Fruit fly (Drosophila melanogaster) whole organism, embryonic: Measurements from ENCODE around the gene Grx5.

Experiments used
- ATbp ChIP-seq: fragments of 200-800 bp; sonication (Bioruptor generic); optimal IDR thresholded peaks from 2 replicates; lab custom pipeline; 2017; ENCODE audit warnings: missing biosample characterization, mild to moderate bottlenecking, missing genetic modification characterization, missing genetic modification reagents
- Blimp-1 ChIP-seq: fragments of 200-800 bp; sonication (Bioruptor generic); optimal IDR thresholded peaks from 3 replicates; lab custom pipeline; 2018; ENCODE audit warnings: missing biosample characterization, missing genetic modification characterization, mild to moderate bottlenecking, moderate library complexity, missing genetic modification reagents
- CG10147 ChIP-seq: fragments of 200-800 bp; sonication (Bioruptor generic); optimal IDR thresholded peaks from 2 replicates; lab custom pipeline; 2019; ENCODE audit warnings: missing biosample characterization, mild to moderate bottlenecking, missing genetic modification characterization, moderate library complexity
- CG11247 ChIP-seq: fragments of 200-800 bp; sonication (Bioruptor generic); IDR thresholded peaks from 2 replicates; pipeline ENCODE4 v1.3.6; 2022; ENCODE audit warnings: missing biosample characterization, missing genetic modification characterization
- CG12769 ChIP-seq: fragments of 200-800 bp; sonication (Bioruptor generic); optimal IDR thresholded peaks from 2 replicates; lab custom pipeline; 2019; ENCODE audit warnings: missing biosample characterization, mild to moderate bottlenecking, missing genetic modification characterization, moderate library complexity
- CG13624 ChIP-seq: fragments of 200-800 bp; sonication (Bioruptor generic); optimal IDR thresholded peaks from 2 replicates; lab custom pipeline; 2016; ENCODE audit warnings: missing biosample characterization, missing genetic modification characterization
- CG14667 ChIP-seq: fragments of 200-800 bp; sonication (Bioruptor generic); IDR thresholded peaks from 2 replicates; pipeline ENCODE4 v1.3.6; 2022; ENCODE audit warnings: missing biosample characterization, missing genetic modification characterization
- CG1603 ChIP-seq: fragments of 200-800 bp; sonication (Bioruptor generic); optimal IDR thresholded peaks from 2 replicates; lab custom pipeline; 2019; ENCODE audit warnings: missing biosample characterization, mild to moderate bottlenecking, missing genetic modification characterization, moderate library complexity
- CG17328 ChIP-seq: fragments of 200-800 bp; sonication (Bioruptor generic); IDR thresholded peaks from 2 replicates; pipeline ENCODE4 v1.3.6; 2022; ENCODE audit warnings: missing biosample characterization, missing genetic modification characterization
- CG17359 ChIP-seq: fragments of 200-800 bp; sonication (Bioruptor generic); optimal IDR thresholded peaks from 3 replicates; lab custom pipeline; 2018; ENCODE audit warnings: missing biosample characterization, mild to moderate bottlenecking, missing genetic modification characterization, moderate library complexity
- CG17385 ChIP-seq: fragments of 200-800 bp; sonication (Bioruptor generic); optimal IDR thresholded peaks from 3 replicates; lab custom pipeline; 2018; ENCODE audit warnings: missing biosample characterization, mild to moderate bottlenecking, missing genetic modification characterization
- CG18011 ChIP-seq: fragments of 200-800 bp; sonication (Bioruptor generic); optimal IDR thresholded peaks from 2 replicates; lab custom pipeline; 2017; ENCODE audit warnings: missing biosample characterization, missing genetic modification characterization, mild to moderate bottlenecking, moderate library complexity, missing genotype
- CG18262 ChIP-seq: fragments of 200-800 bp; optimal IDR thresholded peaks from 3 replicates; lab custom pipeline; 2019; ENCODE audit warnings: missing biosample characterization, mild to moderate bottlenecking, missing genetic modification characterization, moderate library complexity
- CG18599 ChIP-seq: fragments of 200-800 bp; sonication (Bioruptor generic); optimal IDR thresholded peaks from 3 replicates; lab custom pipeline; 2017; ENCODE audit warnings: missing biosample characterization, missing genetic modification characterization, mild to moderate bottlenecking, moderate library complexity, missing genetic modification reagents
- CG2875 ChIP-seq: fragments of 200-800 bp; sonication (Bioruptor generic); optimal IDR thresholded peaks from 2 replicates; lab custom pipeline; 2017; ENCODE audit warnings: missing biosample characterization, mild to moderate bottlenecking, missing genetic modification characterization, missing genetic modification reagents
- CG3163 ChIP-seq: fragments of 200-800 bp; sonication (Bioruptor generic); optimal IDR thresholded peaks from 3 replicates; lab custom pipeline; 2016; ENCODE audit warnings: missing biosample characterization, missing genetic modification characterization
- CG32772 ChIP-seq: fragments of 200-800 bp; sonication (Bioruptor generic); IDR thresholded peaks from 2 replicates; pipeline ENCODE4 v1.3.6; 2022; ENCODE audit warnings: missing biosample characterization, missing genetic modification characterization
- CG3281 ChIP-seq: fragments of 200-800 bp; sonication (Bioruptor generic); optimal IDR thresholded peaks from 3 replicates; lab custom pipeline; 2017; ENCODE audit warnings: missing biosample characterization, mild to moderate bottlenecking, missing genetic modification characterization
- CG3407 ChIP-seq: fragments of 200-800 bp; sonication (Bioruptor generic); optimal IDR thresholded peaks from 2 replicates; lab custom pipeline; 2018; ENCODE audit warnings: missing biosample characterization, mild to moderate bottlenecking, missing genetic modification characterization
- CG6254 ChIP-seq: fragments of 200-800 bp; sonication (Bioruptor generic); optimal IDR thresholded peaks from 3 replicates; lab custom pipeline; 2017; ENCODE audit warnings: mild to moderate bottlenecking, missing biosample characterization, missing genetic modification reagents, missing genetic modification characterization
- CG7357 ChIP-seq: fragments of 200-800 bp; sonication (Bioruptor generic); IDR thresholded peaks from 3 replicates; pipeline ENCODE4 v1.3.6; 2022; ENCODE audit warnings: missing biosample characterization, missing genetic modification characterization
- CG7839 ChIP-seq: fragments of 200-800 bp; sonication (Bioruptor generic); optimal IDR thresholded peaks from 3 replicates; lab custom pipeline; 2018; ENCODE audit warnings: missing biosample characterization, mild to moderate bottlenecking, missing genetic modification characterization, moderate library complexity
- CG8281 ChIP-seq: fragments of 200-800 bp; sonication (Bioruptor generic); optimal IDR thresholded peaks from 2 replicates; lab custom pipeline; 2018; ENCODE audit warnings: missing biosample characterization, mild to moderate bottlenecking, missing genetic modification characterization, moderate library complexity
- CG8765 ChIP-seq: fragments of 200-800 bp; sonication (Bioruptor generic); IDR thresholded peaks from 2 replicates; pipeline ENCODE4 v1.3.6; 2022; ENCODE audit warnings: missing biosample characterization, missing genetic modification characterization
- CG9215 ChIP-seq: fragments of 200-800 bp; sonication (Bioruptor generic); IDR thresholded peaks from 2 replicates; pipeline ENCODE4 v1.3.6; 2022; ENCODE audit warnings: missing biosample characterization, missing genetic modification characterization
- CG9727 ChIP-seq: fragments of 200-800 bp; sonication (Bioruptor generic); optimal IDR thresholded peaks from 3 replicates; lab custom pipeline; 2017; ENCODE audit warnings: missing biosample characterization, mild to moderate bottlenecking, missing genetic modification characterization
- Camta ChIP-seq: fragments of 200-800 bp; sonication (Bioruptor generic); optimal IDR thresholded peaks from 2 replicates; lab custom pipeline; 2016; ENCODE audit warnings: missing biosample characterization, missing genetic modification characterization
- Deaf1 ChIP-seq: fragments of 200-800 bp; optimal IDR thresholded peaks from 3 replicates; lab custom pipeline; 2019; ENCODE audit warnings: missing biosample characterization, mild to moderate bottlenecking, missing genetic modification characterization, moderate library complexity
- Dip3 ChIP-seq: fragments of 200-800 bp; sonication (Bioruptor generic); optimal IDR thresholded peaks from 3 replicates; lab custom pipeline; 2016; ENCODE audit warnings: missing biosample characterization, missing genetic modification characterization
- Hand ChIP-seq: fragments of 200-800 bp; sonication (Bioruptor generic); optimal IDR thresholded peaks from 2 replicates; lab custom pipeline; 2017; ENCODE audit warnings: mild to moderate bottlenecking, missing biosample characterization, missing genetic modification reagents, missing genetic modification characterization
- Med ChIP-seq: fragments of 200-800 bp; sonication (Bioruptor generic); peaks from one replicate; lab custom pipeline; 2016; ENCODE audit warnings: missing biosample characterization, missing genetic modification characterization, mild to moderate bottlenecking, inconsistent platforms, moderate library complexity
- Pdp1 ChIP-seq, 2 experiments: fragments of 200-800 bp; sonication (Bioruptor generic); optimal IDR thresholded peaks; 3 replicates each; lab custom pipeline; 2016; ENCODE audit warnings: missing biosample characterization in 2 of 2, missing genetic modification characterization in 2 of 2, mild to moderate bottlenecking in 1 of 2, moderate library complexity in 1 of 2
- Sry-β ChIP-seq: fragments of 200-800 bp; sonication (Bioruptor generic); optimal IDR thresholded peaks from 2 replicates; lab custom pipeline; 2018; ENCODE audit warnings: missing biosample characterization, mild to moderate bottlenecking, missing genetic modification characterization, moderate library complexity
- ash1 ChIP-seq: fragments of 200-800 bp; sonication (Bioruptor generic); optimal IDR thresholded peaks from 2 replicates; lab custom pipeline; 2018; ENCODE audit warnings: missing biosample characterization, mild to moderate bottlenecking, missing genetic modification characterization
- bab2 ChIP-seq: fragments of 200-800 bp; sonication (Bioruptor generic); optimal IDR thresholded peaks from 2 replicates; lab custom pipeline; 2016; ENCODE audit warnings: missing biosample characterization, missing genetic modification characterization
- bsh ChIP-seq, 2 experiments: fragments of 200-800 bp; sonication (Bioruptor generic); optimal IDR thresholded peaks; 2 replicates each; lab custom pipeline; 2017 to 2018; ENCODE audit warnings: mild to moderate bottlenecking in 2 of 2, missing biosample characterization in 2 of 2, missing genetic modification characterization in 2 of 2, moderate library complexity in 1 of 2
- chif ChIP-seq, 2 experiments: fragments of 200-800 bp; sonication (Bioruptor generic); optimal IDR thresholded peaks; 3 replicates each; lab custom pipeline; 2016; ENCODE audit warnings: missing biosample characterization in 2 of 2, missing genetic modification characterization in 2 of 2
- ci ChIP-seq: fragments of 200-800 bp; sonication (Bioruptor generic); IDR thresholded peaks from 3 replicates; pipeline ENCODE4 v1.3.6; 2022; ENCODE audit warnings: missing biosample characterization, missing genetic modification characterization
- dmrt99B ChIP-seq: fragments of 200-800 bp; sonication (Bioruptor generic); optimal IDR thresholded peaks from 2 replicates; lab custom pipeline; 2018; ENCODE audit warnings: missing biosample characterization, mild to moderate bottlenecking, missing genetic modification characterization, moderate library complexity
- ewg ChIP-seq: fragments of 200-800 bp; sonication (Bioruptor generic); optimal IDR thresholded peaks from 3 replicates; lab custom pipeline; 2017; ENCODE audit warnings: mild to moderate bottlenecking, missing biosample characterization, missing genetic modification reagents, missing genetic modification characterization
- exex ChIP-seq: fragments of 200-800 bp; sonication (Bioruptor generic); optimal IDR thresholded peaks from 4 replicates; lab custom pipeline; 2018; ENCODE audit warnings: missing biosample characterization, mild to moderate bottlenecking, missing genetic modification characterization, moderate library complexity
- fd96Cb ChIP-seq: fragments of 200-800 bp; sonication (Bioruptor generic); optimal IDR thresholded peaks from 2 replicates; lab custom pipeline; 2018; ENCODE audit warnings: missing biosample characterization, mild to moderate bottlenecking, missing genetic modification characterization, moderate library complexity
- gce ChIP-seq: fragments of 200-800 bp; sonication (Bioruptor generic); IDR thresholded peaks from 3 replicates; pipeline ENCODE4 v1.3.6; 2022; ENCODE audit warnings: missing biosample characterization, missing genetic modification characterization
- klu ChIP-seq: fragments of 200-800 bp; sonication (Bioruptor generic); IDR thresholded peaks from 2 replicates; pipeline ENCODE4 v1.3.6; 2022; ENCODE audit warnings: missing biosample characterization, missing genetic modification characterization
- lbe ChIP-seq: fragments of 200-800 bp; sonication (Bioruptor generic); optimal IDR thresholded peaks from 2 replicates; lab custom pipeline; 2016; ENCODE audit warnings: missing biosample characterization, mild to moderate bottlenecking, missing genetic modification characterization
- phol ChIP-seq: fragments of 200-800 bp; sonication (Bioruptor generic); optimal IDR thresholded peaks from 3 replicates; lab custom pipeline; 2018; ENCODE audit warnings: missing biosample characterization, mild to moderate bottlenecking, missing genetic modification characterization, moderate library complexity
- pita ChIP-seq: fragments of 200-800 bp; sonication (Bioruptor generic); optimal IDR thresholded peaks from 2 replicates; lab custom pipeline; 2017; ENCODE audit warnings: missing biosample characterization, mild to moderate bottlenecking, missing genetic modification characterization
- unpg ChIP-seq: fragments of 200-800 bp; sonication (Bioruptor generic); optimal IDR thresholded peaks from 3 replicates; lab custom pipeline; 2018; ENCODE audit warnings: missing biosample characterization, mild to moderate bottlenecking, missing genetic modification characterization, moderate library complexity
- yki ChIP-seq: fragments of >200 bp; optimal IDR thresholded peaks from 3 replicates; lab custom pipeline; 2018

Gene Grx5

DNA sequence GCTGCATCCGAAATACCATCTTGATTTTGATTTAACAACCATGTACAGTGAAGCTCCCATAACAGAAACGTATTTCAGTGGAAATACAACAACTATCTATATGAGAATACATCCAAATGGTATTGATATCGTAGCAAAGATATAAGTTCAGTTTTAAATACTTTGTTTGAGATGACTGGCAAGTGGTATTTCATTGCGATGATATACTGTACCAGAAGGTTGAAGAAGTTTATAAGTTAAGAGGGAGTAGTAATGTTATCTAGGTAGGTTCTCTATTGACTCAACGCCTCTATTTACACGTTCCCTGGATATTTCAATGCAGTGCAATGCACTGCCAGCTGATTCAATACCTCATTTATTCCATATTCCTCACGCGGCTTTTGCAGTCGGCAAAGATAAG is 32.4 kb downstream of the Grx5 start (continued):
- TF ChIP-seq CG13624 (GFP tag; lab: Kevin White, UChicago), result no peak
- TF ChIP-seq pita (GFP tag; lab: Kevin White, UChicago), result no peak
- no peak for TF ChIP-seq CG18011 (GFP tag; lab: Kevin White, UChicago)
- TF ChIP-seq CG3281, result no peak
- peak; percentile 49 for TF ChIP-seq Blimp-1 (GFP tag; lab: Kevin White, UChicago)
- TF ChIP-seq Dip3 (GFP tag; lab: Kevin White, UChicago), result no peak
- no peak for TF ChIP-seq chif (GFP tag; optimal IDR thresholded peaks at IDR 0.05; lab: Kevin White, UChicago)
- no peak for TF ChIP-seq CG10147 (GFP tag; lab: Kevin White, UChicago)
- TF ChIP-seq CG7357 (GFP tag; lab: Robert Waterston, UW), result no peak
- no peak for TF ChIP-seq exex (tag; lab: Kevin White, UChicago)
- TF ChIP-seq Med (GFP tag; lab: Kevin White, UChicago), result peak; percentile 60
- TF ChIP-seq klu, result no peak
- peak; percentile 8 for TF ChIP-seq Camta
- TF ChIP-seq CG9727 (GFP tag; lab: Kevin White, UChicago), result peak; percentile 11
- no peak for TF ChIP-seq CG9215
- 0 out of 2 replicates have a peak, but pooled peaks have one; percentile 32 for TF ChIP-seq CG14667
- TF ChIP-seq CG2875 (GFP tag; lab: Kevin White, UChicago), result peak; percentile 24
- no peak for TF ChIP-seq CG18599
- peak; percentile 18 for TF ChIP-seq CG17359 (tag; lab: Kevin White, UChicago)
- peak; percentile 4 for TF ChIP-seq CG12769
- peak; percentile 64; the same call in 1 of the 3 replicates for TF ChIP-seq ci (GFP tag; lab: Robert Waterston, UW)
- no peak for TF ChIP-seq Hand (GFP tag; lab: Kevin White, UChicago)
- TF ChIP-seq CG17385 (GFP tag; lab: Kevin White, UChicago), result no peak
- TF ChIP-seq ewg (GFP tag; lab: Kevin White, UChicago), result peak; percentile 10
- no peak for TF ChIP-seq CG17328 (GFP tag; lab: Robert Waterston, UW)
- TF ChIP-seq CG6254 (GFP tag; lab: Kevin White, UChicago), result peak; percentile 13
- peak; percentile 38 for TF ChIP-seq CG7839 (tag; lab: Kevin White, UChicago)
- TF ChIP-seq ash1 (GFP tag; lab: Kevin White, UChicago), result no peak
- TF ChIP-seq CG8281 (tag; lab: Kevin White, UChicago), result peak; percentile 28
- TF ChIP-seq CG1603 (tag; lab: Kevin White, UChicago), result peak; percentile 48
- no peak for TF ChIP-seq yki (lab: Kevin White, UChicago)
- peak; percentile 32 for TF ChIP-seq CG18262 (tag; lab: Kevin White, UChicago)
- TF ChIP-seq Sry-β (GFP tag; lab: Kevin White, UChicago), result no peak
- TF ChIP-seq gce (GFP tag; lab: Robert Waterston, UW), result 0 out of 3 replicates have a peak, but pooled peaks have one; percentile 17
- TF ChIP-seq CG3407 (GFP tag; lab: Kevin White, UChicago), result peak; percentile 28
- peak; percentile 23 for TF ChIP-seq bab2 (GFP tag; lab: Kevin White, UChicago)
- peak in 1 of 2 experiments; percentile 5 for TF ChIP-seq Pdp1 (GFP tag; optimal IDR thresholded peaks at IDR 0.05; lab: Kevin White, UChicago)
- TF ChIP-seq CG32772 (GFP tag; lab: Robert Waterston, UW), result no peak
- TF ChIP-seq CG11247, result no peak
- no peak for TF ChIP-seq Deaf1 (tag; lab: Kevin White, UChicago)
- TF ChIP-seq bsh (GFP tag; optimal IDR thresholded peaks at IDR 0.05; lab: Kevin White, UChicago), result peak in 1 of 2 experiments; percentile 60
- peak; percentile 13 for TF ChIP-seq fd96Cb (tag; lab: Kevin White, UChicago)
- TF ChIP-seq CG3163 (GFP tag; lab: Kevin White, UChicago), result no peak
- no peak for TF ChIP-seq CG8765 (GFP tag; lab: Robert Waterston, UW)
- TF ChIP-seq dmrt99B (tag; lab: Kevin White, UChicago), result peak; percentile 9
- peak; percentile 52 for TF ChIP-seq ATbp (GFP tag; lab: Kevin White, UChicago)
- peak; percentile 22 for TF ChIP-seq unpg
- peak; percentile 13 for TF ChIP-seq phol (tag; lab: Kevin White, UChicago)
- peak; percentile 1 for TF ChIP-seq lbe (GFP tag; lab: Kevin White, UChicago)
